Worm (Caenorhabditis elegans) whole organism, young adult: ENCODE data around the gene lido-8.

Experiments used
- B0336.3 ChIP-seq: fragments of 200-800 bp; sonication (Bioruptor generic); IDR thresholded peaks from 2 replicates; pipeline ENCODE4 v1.3.6; 2022; ENCODE audit warnings: missing genetic modification characterization, missing compliant biosample characterization
- C06A6.2 ChIP-seq: fragments of 200-800 bp; sonication (Bioruptor generic); conservative IDR thresholded peaks from 2 replicates; pipeline ENCODE4 v1.3.6; 2022; ENCODE audit warnings: missing genetic modification characterization, missing compliant biosample characterization
- D2030.7 ChIP-seq: fragments of 200-800 bp; sonication (Bioruptor generic); IDR thresholded peaks from 2 replicates; pipeline ENCODE4 v1.3.6; 2022; ENCODE audit warnings: missing genetic modification reagents, missing genetic modification characterization, missing compliant biosample characterization
- F10E7.11 ChIP-seq: sonication (generic microtip); optimal IDR thresholded peaks from 2 replicates; lab custom pipeline; 2017; ENCODE audit warnings: mild to moderate bottlenecking, missing genetic modification characterization, moderate library complexity, missing compliant biosample characterization
- F23B12.7 ChIP-seq: sonication (generic microtip); optimal IDR thresholded peaks from 2 replicates; lab custom pipeline; 2017; ENCODE audit warnings: missing genetic modification characterization, mild to moderate bottlenecking, missing compliant biosample characterization, antibody characterized with exemption, moderate library complexity; ENCODE audit not compliant: insufficient read depth
- K12H6.12 ChIP-seq: fragments of 200-800 bp; sonication (Bioruptor generic); optimal IDR thresholded peaks from 2 replicates; lab custom pipeline; 2018; ENCODE audit warnings: mild to moderate bottlenecking, missing genetic modification characterization, missing compliant biosample characterization
- T07F8.4 ChIP-seq: sonication (generic microtip); optimal IDR thresholded peaks from 2 replicates; lab custom pipeline; 2016; ENCODE audit warnings: mild to moderate bottlenecking, missing genetic modification characterization, moderate library complexity, missing compliant biosample characterization
- atf-7 ChIP-seq: sonication (generic microtip); optimal IDR thresholded peaks from 2 replicates; lab custom pipeline; 2017; ENCODE audit warnings: mild to moderate bottlenecking, missing genetic modification characterization, missing compliant biosample characterization
- athp-1 ChIP-seq: sonication (generic microtip); optimal IDR thresholded peaks from 2 replicates; lab custom pipeline; 2017; ENCODE audit warnings: mild to moderate bottlenecking, missing genetic modification characterization, missing compliant biosample characterization
- bed-2 ChIP-seq: fragments of 200-800 bp; sonication (Bioruptor generic); IDR thresholded peaks from 2 replicates; pipeline ENCODE4 v1.3.6; 2022; ENCODE audit warnings: missing genetic modification reagents, missing genetic modification characterization, missing compliant biosample characterization
- cebp-2 ChIP-seq: fragments of 200-800 bp; sonication (Bioruptor generic); IDR thresholded peaks from 2 replicates; pipeline ENCODE4 v1.3.6; 2022; ENCODE audit warnings: missing genetic modification characterization, missing compliant biosample characterization
- ceh-58 ChIP-seq: fragments of 200-800 bp; sonication (Bioruptor generic); IDR thresholded peaks from 2 replicates; pipeline ENCODE4 v1.3.6; 2022; ENCODE audit warnings: missing genetic modification characterization, missing compliant biosample characterization
- egl-18 ChIP-seq: fragments of 200-800 bp; sonication (Bioruptor generic); IDR thresholded peaks from 2 replicates; pipeline ENCODE4 v1.3.6; 2022; ENCODE audit warnings: missing genetic modification reagents, missing genetic modification characterization, missing compliant biosample characterization
- gei-17 ChIP-seq: fragments of 200-800 bp; sonication (Bioruptor generic); optimal IDR thresholded peaks from 2 replicates; lab custom pipeline; 2018; ENCODE audit warnings: mild to moderate bottlenecking, missing genetic modification characterization, missing compliant biosample characterization
- him-1 ChIP-seq: sonication (generic microtip); optimal IDR thresholded peaks from 2 replicates; lab custom pipeline; 2016; ENCODE audit warnings: missing genotype, missing genetic modification reagents, missing genetic modification characterization, missing compliant biosample characterization
- hlh-26 ChIP-seq: fragments of 200-800 bp; sonication (Bioruptor generic); conservative IDR thresholded peaks from 2 replicates; pipeline ENCODE4 v1.3.6; 2022; ENCODE audit warnings: missing genetic modification reagents, missing genetic modification characterization, missing compliant biosample characterization
- hmg-1.2 ChIP-seq: fragments of 200-800 bp; sonication (Bioruptor generic); IDR thresholded peaks from 2 replicates; pipeline ENCODE4 v1.3.6; 2022; ENCODE audit warnings: missing genetic modification reagents, missing genetic modification characterization, missing compliant biosample characterization
- hrde-1 ChIP-seq: sonication (generic microtip); optimal IDR thresholded peaks from 2 replicates; lab custom pipeline; 2016; ENCODE audit warnings: missing genetic modification characterization, mild to moderate bottlenecking, missing compliant biosample characterization, moderate library complexity, missing genotype, missing genetic modification reagents, borderline replicate concordance
- hsf-1 ChIP-seq: fragments of 200-800 bp; sonication (Bioruptor generic); IDR thresholded peaks from 2 replicates; pipeline ENCODE4 v1.3.6; 2022; ENCODE audit warnings: missing genetic modification reagents, missing genetic modification characterization, missing compliant biosample characterization
- lir-1 ChIP-seq: fragments of 200-800 bp; sonication (Bioruptor generic); conservative IDR thresholded peaks from 2 replicates; pipeline ENCODE4 v1.3.6; 2022; ENCODE audit warnings: missing genetic modification reagents, missing genetic modification characterization, missing compliant biosample characterization
- mcd-1 ChIP-seq: fragments of 200-800 bp; sonication (Bioruptor generic); IDR thresholded peaks from 2 replicates; pipeline ENCODE4 v1.3.6; 2022; ENCODE audit warnings: missing genetic modification reagents, missing genetic modification characterization, missing compliant biosample characterization
- mel-28 ChIP-seq: sonication (generic microtip); optimal IDR thresholded peaks from 2 replicates; lab custom pipeline; 2016; ENCODE audit warnings: borderline replicate concordance, mild to moderate bottlenecking, missing genetic modification characterization, missing compliant biosample characterization
- nhr-120 ChIP-seq: fragments of 200-800 bp; sonication (Bioruptor generic); IDR thresholded peaks from 2 replicates; pipeline ENCODE4 v1.3.6; 2022; ENCODE audit warnings: missing genetic modification characterization, missing compliant biosample characterization
- nhr-80 ChIP-seq: sonication (generic microtip); optimal IDR thresholded peaks from 2 replicates; lab custom pipeline; 2016; ENCODE audit warnings: missing genetic modification characterization, missing compliant biosample characterization
- pbrm-1 ChIP-seq: fragments of 200-800 bp; sonication (Bioruptor generic); IDR thresholded peaks from 2 replicates; pipeline ENCODE4 v1.3.6; 2022; ENCODE audit warnings: missing genetic modification reagents, missing genetic modification characterization, missing compliant biosample characterization
- rcor-1 ChIP-seq: fragments of 200-800 bp; sonication (Bioruptor generic); IDR thresholded peaks from 2 replicates; pipeline ENCODE4 v1.3.6; 2022; ENCODE audit warnings: missing genetic modification reagents, missing genetic modification characterization, missing compliant biosample characterization
- snpc-4 ChIP-seq, 5 experiments: fragments of 150-350 bp in 1 of 5; sonication (generic microtip) in 4 of 5; optimal IDR thresholded peaks; 2 replicates each; lab custom pipeline; 2014 to 2018; ENCODE audit warnings: missing genetic modification characterization in 5 of 5, missing biosample characterization in 3 of 5, antibody characterized with exemption in 2 of 5, mild to moderate bottlenecking in 2 of 5, missing compliant biosample characterization in 2 of 5, missing genotype in 2 of 5, moderate library complexity in 2 of 5, missing genetic modification reagents in 1 of 5
- sptf-2 ChIP-seq: fragments of 200-800 bp; sonication (Bioruptor generic); optimal IDR thresholded peaks from 2 replicates; lab custom pipeline; 2018; ENCODE audit warnings: mild to moderate bottlenecking, missing genetic modification characterization, missing compliant biosample characterization
- tlf-1 ChIP-seq: fragments of 200-800 bp; sonication (Bioruptor generic); optimal IDR thresholded peaks from 2 replicates; lab custom pipeline; 2018; ENCODE audit warnings: mild to moderate bottlenecking, missing genetic modification characterization, missing compliant biosample characterization
- zfh-2 ChIP-seq: fragments of 200-800 bp; sonication (Bioruptor generic); conservative IDR thresholded peaks from 2 replicates; pipeline ENCODE4 v1.3.6; 2022; ENCODE audit warnings: missing genetic modification reagents, missing genetic modification characterization, missing compliant biosample characterization
- ztf-28 ChIP-seq: fragments of 200-800 bp; sonication (Bioruptor generic); IDR thresholded peaks from 2 replicates; pipeline ENCODE4 v1.3.6; 2022; ENCODE audit warnings: missing genetic modification reagents, missing genetic modification characterization, missing compliant biosample characterization
- ztf-3 ChIP-seq: fragments of 200-800 bp; sonication (Bioruptor generic); optimal IDR thresholded peaks from 2 replicates; lab custom pipeline; 2018; ENCODE audit warnings: mild to moderate bottlenecking, missing genetic modification characterization, missing compliant biosample characterization
- ztf-6 ChIP-seq: fragments of 200-800 bp; sonication (Bioruptor generic); IDR thresholded peaks from 2 replicates; pipeline ENCODE4 v1.3.6; 2022; ENCODE audit warnings: missing genetic modification reagents, missing genetic modification characterization, missing compliant biosample characterization

lido-8 gene

ce11 chrII:2958308-2958707 is 38.5 kb upstream of the lido-8 start, which contains the start of gene srw-60:
TSS of gene srw-60 (plus strand) at chrII:2958608.
- no peak for TF ChIP-seq pbrm-1 (GFP tag; lab: Robert Waterston, UW)
- TF ChIP-seq ceh-58 (GFP tag; lab: Robert Waterston, UW), result 0 out of 2 replicates have a peak, but pooled peaks have one; percentile 23
- TF ChIP-seq, all 124 proteins: peak for 1

- TF ChIP-seq zfh-2 (GFP tag; lab: Robert Waterston, UW) (peak; percentile 76), C06A6.2 (GFP tag; lab: Robert Waterston, UW) (no peak), mcd-1 (GFP tag; lab: Robert Waterston, UW) (0 out of 2 replicates have a peak, but pooled peaks have one; percentile 8), nhr-80 (no peak), hmg-1.2 (GFP tag; lab: Robert Waterston, UW) (peak; percentile 40; the same call in 1 of the 2 replicates), hlh-26 (GFP tag; lab: Robert Waterston, UW) (no peak)
- TF ChIP-seq, all 124 proteins: peak for 3
These were observed 34.2 kb upstream of the lido-8 start for ce11 chrII:2962531-2963164.

- TF ChIP-seq B0336.3 (GFP tag; lab: Robert Waterston, UW) (no peak), zfh-2 (GFP tag; lab: Robert Waterston, UW) (0 out of 2 replicates have a peak, but pooled peaks have one; percentile 15)
These were observed 33.2 kb upstream of the lido-8 start for ce11 chrII:2963619-2964018.

ce11 chrII:2965215-2965998 is 31.4 kb upstream of the lido-8 start:
- no peak for TF ChIP-seq tlf-1 (GFP tag; lab: Kevin White, UChicago)
- no peak for TF ChIP-seq nhr-120 (GFP tag; lab: Robert Waterston, UW)
- no peak for TF ChIP-seq T07F8.4
- no peak for TF ChIP-seq rcor-1 (GFP tag; lab: Robert Waterston, UW)
- TF ChIP-seq F23B12.7, result no peak
- no peak for TF ChIP-seq athp-1
- TF ChIP-seq F10E7.11 (tag; lab: Kevin White, UChicago), result no peak
- no peak for TF ChIP-seq mel-28
- peak; percentile 50; the same call in 1 of the 2 replicates for TF ChIP-seq zfh-2 (GFP tag; lab: Robert Waterston, UW)

ce11 chrII:2966350-2966749 is 30.5 kb upstream of the lido-8 start:
- TF ChIP-seq hsf-1 (GFP tag; lab: Robert Waterston, UW) (0 out of 2 replicates have a peak, but pooled peaks have one; percentile 28), ztf-28 (GFP tag; lab: Robert Waterston, UW) (0 out of 2 replicates have a peak, but pooled peaks have one; percentile 26), D2030.7 (GFP tag; lab: Robert Waterston, UW) (no peak)

ce11 chrII:2967064-2967463 is 29.8 kb upstream of the lido-8 start:
- TF ChIP-seq hmg-1.2 (GFP tag; lab: Robert Waterston, UW), result peak; percentile 94
- no peak for TF ChIP-seq sptf-2 (GFP tag; lab: Kevin White, UChicago)

ce11 chrII:2973940-2974402 is 22.9 kb upstream of the lido-8 start:
- TF ChIP-seq ztf-3 (GFP tag; lab: Kevin White, UChicago) (peak; percentile 88), nhr-120 (GFP tag; lab: Robert Waterston, UW) (0 out of 2 replicates have a peak, but pooled peaks have one; percentile 87), atf-7 (peak; percentile 98), F10E7.11 (tag; lab: Kevin White, UChicago) (peak; percentile 62), lir-1 (no peak), bed-2 (0 out of 2 replicates have a peak, but pooled peaks have one; percentile 42), rcor-1 (GFP tag; lab: Robert Waterston, UW) (peak; percentile 62; the same call in 1 of the 2 replicates), gei-17 (GFP tag; lab: Kevin White, UChicago) (peak; percentile 85), him-1 (no peak), snpc-4 (GFP tag; optimal IDR thresholded peaks at IDR 0.05; lab: Kevin White, UChicago) (no peak), snpc-4 (tag; optimal IDR thresholded peaks at IDR 0.05; lab: Kevin White, UChicago) (peak in 2 of 4 experiments; percentile 22 to 54), ztf-6 (GFP tag; lab: Robert Waterston, UW) (peak; percentile 58; the same call in 1 of the 2 replicates), egl-18 (GFP tag; lab: Robert Waterston, UW) (peak; percentile 91), hlh-26 (GFP tag; lab: Robert Waterston, UW) (no peak), hrde-1 (no peak), cebp-2 (GFP tag; lab: Robert Waterston, UW) (peak; percentile 78; the same call in 1 of the 2 replicates), K12H6.12 (tag; lab: Kevin White, UChicago) (peak; percentile 93)
